Fruit fly (Drosophila melanogaster) whole organism, wandering third instar larva: ENCODE measurements around the gene beta4GalNAcTB.

ENCODE experiments used
- Dfd ChIP-seq: fragments of >200 bp; optimal IDR thresholded peaks from 2 replicates; lab custom pipeline; 2017; ENCODE audit warnings: missing biosample characterization, missing genetic modification characterization
- Hr83 ChIP-seq: fragments of 200-300 bp; sonication (Bioruptor generic); optimal IDR thresholded peaks from 2 replicates; lab custom pipeline; 2016; ENCODE audit warnings: missing biosample characterization, mild to moderate bottlenecking, missing genetic modification characterization, moderate library complexity; ENCODE audit not compliant: poor library complexity, severe bottlenecking
- Jra ChIP-seq: sonication (Bioruptor generic); optimal IDR thresholded peaks from 2 replicates; lab custom pipeline; 2016; ENCODE audit warnings: missing biosample characterization, missing genetic modification characterization
- Mio ChIP-seq: sonication (Bioruptor generic); optimal IDR thresholded peaks from 2 replicates; lab custom pipeline; 2016; ENCODE audit warnings: missing biosample characterization, missing genetic modification characterization
- Myc ChIP-seq: fragments of >200 bp; optimal IDR thresholded peaks from 2 replicates; lab custom pipeline; 2017
- N ChIP-seq: fragments of >200 bp; optimal IDR thresholded peaks from 2 replicates; lab custom pipeline; 2018; ENCODE audit warnings: missing biosample characterization, missing external identifiers, missing genetic modification characterization
- foxo ChIP-seq, 2 experiments: fragments of 200-800 bp; sonication (Bioruptor generic); optimal IDR thresholded peaks; 2 replicates in 1 of 2; 3 replicates in 1 of 2; lab custom pipeline; 2016 to 2017; ENCODE audit warnings: missing biosample characterization in 2 of 2, missing genetic modification characterization in 2 of 2
- h ChIP-seq: fragments of 200-800 bp; sonication (Bioruptor generic); optimal IDR thresholded peaks from 3 replicates; lab custom pipeline; 2016; ENCODE audit warnings: missing biosample characterization, mild to moderate bottlenecking, missing genetic modification characterization
- psq ChIP-seq: fragments of 200-800 bp; sonication (Bioruptor generic); optimal IDR thresholded peaks from 3 replicates; lab custom pipeline; 2017; ENCODE audit warnings: missing biosample characterization, mild to moderate bottlenecking, missing genetic modification characterization, moderate library complexity
- sage ChIP-seq: fragments of 200-800 bp; sonication (Bioruptor generic); optimal IDR thresholded peaks from 2 replicates; lab custom pipeline; 2016; ENCODE audit warnings: missing biosample characterization, mild to moderate bottlenecking, missing genetic modification characterization
- usp ChIP-seq: fragments of >200 bp; optimal IDR thresholded peaks from 2 replicates; lab custom pipeline; 2017; ENCODE audit warnings: missing biosample characterization, missing genetic modification characterization

DNA sequence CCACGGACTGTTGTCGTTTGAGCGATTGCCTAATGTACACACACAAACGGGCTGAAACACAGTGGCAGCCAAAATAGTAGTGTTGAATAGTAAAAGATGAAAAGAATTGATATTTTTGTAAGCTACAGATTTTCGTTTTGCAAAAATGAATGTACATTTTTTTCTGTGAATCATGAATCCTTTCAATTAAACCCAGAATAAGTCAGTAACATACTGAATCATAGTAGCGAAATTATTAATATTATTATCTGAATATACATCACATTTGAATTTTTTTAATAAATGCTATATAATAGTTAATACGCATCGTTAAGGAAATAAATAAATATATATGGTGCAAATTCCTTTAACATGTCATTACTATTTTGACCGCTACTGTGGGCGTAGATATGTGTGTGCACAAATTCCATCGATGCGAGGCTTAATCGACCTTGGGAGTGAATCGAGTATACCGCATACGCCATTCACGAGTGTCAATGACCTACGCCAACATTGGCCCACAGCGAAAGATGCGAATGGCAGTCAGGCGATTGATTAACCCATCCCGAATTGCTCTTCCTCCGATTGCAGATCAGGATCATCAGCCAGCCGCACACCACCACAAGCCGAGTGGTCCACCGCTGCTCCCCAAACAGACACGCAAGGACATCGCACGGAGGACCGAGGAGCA is 6.9 kb upstream of the beta4GalNAcTB start:
- peak; percentile 34 for TF ChIP-seq psq (GFP tag; lab: Kevin White, UChicago)
- TF ChIP-seq N (GFP tag; lab: Kevin White, UChicago) = no peak
- no peak for TF ChIP-seq sage (GFP tag; lab: Kevin White, UChicago)
- no peak for TF ChIP-seq foxo (GFP tag; optimal IDR thresholded peaks at IDR 0.05; lab: Kevin White, UChicago)
- TF ChIP-seq usp = no peak
- no peak for TF ChIP-seq Myc (lab: Kevin White, UChicago)
- no peak for TF ChIP-seq Dfd
- TF ChIP-seq h = no peak
- TF ChIP-seq Jra = no peak
- TF ChIP-seq Hr83 (GFP tag; lab: Kevin White, UChicago) = no peak
- TF ChIP-seq Mio (GFP tag; lab: Kevin White, UChicago) = no peak
